Worm (Caenorhabditis elegans) whole organism, L4/young adult: ENCODE data around the gene srab-14.

Source experiments
- W03F9.2 ChIP-seq: fragments of 150-350 bp; optimal IDR thresholded peaks from 2 replicates; lab custom pipeline; 2014; ENCODE audit warnings: missing biosample characterization, missing genetic modification characterization
- dao-5 ChIP-seq: sonication (generic microtip); optimal IDR thresholded peaks from 2 replicates; lab custom pipeline; 2016; ENCODE audit warnings: missing genotype, missing genetic modification characterization, moderate library complexity, missing compliant biosample characterization
- him-1 ChIP-seq: sonication (generic microtip); optimal IDR thresholded peaks from 2 replicates; lab custom pipeline; 2016; ENCODE audit warnings: missing genotype, missing genetic modification reagents, missing genetic modification characterization, missing compliant biosample characterization

Gene srab-14

DNA sequence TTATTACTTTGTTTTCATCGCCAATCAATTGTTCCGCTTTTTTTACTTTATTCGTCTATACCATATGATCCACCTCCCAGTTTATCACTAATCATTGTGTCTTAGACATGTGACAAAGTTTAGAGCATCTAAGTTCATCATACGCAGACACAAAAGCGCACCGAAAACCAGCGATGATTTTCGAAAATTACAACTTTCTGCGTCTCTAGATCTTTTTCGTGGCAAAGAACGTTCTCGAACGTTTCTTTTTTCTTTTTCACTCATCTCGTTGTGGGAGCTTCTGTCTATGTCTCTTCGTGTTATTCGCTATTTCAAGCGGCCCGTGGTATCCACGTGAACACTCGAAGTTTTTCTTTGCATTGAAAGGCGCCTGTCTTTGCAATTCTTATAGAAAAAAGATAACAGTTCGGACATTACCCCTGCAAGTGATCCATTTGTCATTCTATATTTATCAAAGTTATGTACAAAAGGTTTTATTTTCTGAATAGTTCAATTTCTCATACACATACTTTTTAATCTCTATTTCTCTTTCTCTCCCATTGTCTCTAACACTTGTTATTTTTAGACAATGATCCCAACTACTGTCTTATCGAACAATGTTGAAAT is 29.9 kb upstream of the srab-14 start, which contains the start of gene ZK1290.5:
Gene ZK1290.5 (plus strand): TSS at position 566 of the 606 bp plus-strand sequence.
- TF ChIP-seq dao-5 (tag; lab: Kevin White, UChicago) (no peak), him-1 (tag; lab: Kevin White, UChicago) (no peak), W03F9.2 (tag; lab: Kevin White, UChicago) (peak; percentile 88)

DNA sequence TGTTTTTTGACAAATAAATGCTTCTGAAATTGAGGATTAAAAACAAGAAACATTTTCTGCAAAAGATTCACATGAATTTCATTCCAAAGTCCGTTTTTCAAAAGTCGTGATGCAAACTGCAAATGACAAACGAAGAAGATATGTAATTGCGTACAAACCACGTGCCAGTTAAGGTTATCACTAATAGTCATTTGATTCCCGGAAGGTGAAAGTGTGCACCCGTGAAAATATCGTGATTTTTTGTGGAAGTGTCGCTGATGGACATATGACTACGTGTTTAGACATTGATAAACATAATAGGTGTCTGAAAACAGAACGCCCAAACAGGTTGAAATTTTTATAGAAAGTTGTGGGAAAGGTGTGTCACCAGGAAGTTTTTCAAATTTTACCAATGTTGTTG is 28.9 kb upstream of the srab-14 start:
- TF ChIP-seq dao-5 (tag; lab: Kevin White, UChicago) (no peak), him-1 (tag; lab: Kevin White, UChicago) (no peak), W03F9.2 (tag; lab: Kevin White, UChicago) (no peak)

- TF ChIP-seq him-1 (tag; lab: Kevin White, UChicago) (no peak), W03F9.2 (tag; lab: Kevin White, UChicago) (no peak), dao-5 (tag; lab: Kevin White, UChicago) (no peak)
Observed at ce11 chrII:7525458-7525857, 26.2 kb upstream of the srab-14 start, which contains the start of the genes ZK1290.7 and rnh-1.1. Gene ZK1290.7 (minus strand): TSS chrII:7525558. Gene rnh-1.1 (plus strand): TSS chrII:7525738.

ce11 chrII:7523281-7523680 is 24.0 kb upstream of the srab-14 start, which contains the start of gene ZK1290.15:
Gene ZK1290.15 (plus strand): TSS chrII:7523581.
- TF ChIP-seq him-1 (tag; lab: Kevin White, UChicago) = no peak
- TF ChIP-seq W03F9.2 (tag; lab: Kevin White, UChicago) = no peak
- no peak for TF ChIP-seq dao-5 (tag; lab: Kevin White, UChicago)

DNA sequence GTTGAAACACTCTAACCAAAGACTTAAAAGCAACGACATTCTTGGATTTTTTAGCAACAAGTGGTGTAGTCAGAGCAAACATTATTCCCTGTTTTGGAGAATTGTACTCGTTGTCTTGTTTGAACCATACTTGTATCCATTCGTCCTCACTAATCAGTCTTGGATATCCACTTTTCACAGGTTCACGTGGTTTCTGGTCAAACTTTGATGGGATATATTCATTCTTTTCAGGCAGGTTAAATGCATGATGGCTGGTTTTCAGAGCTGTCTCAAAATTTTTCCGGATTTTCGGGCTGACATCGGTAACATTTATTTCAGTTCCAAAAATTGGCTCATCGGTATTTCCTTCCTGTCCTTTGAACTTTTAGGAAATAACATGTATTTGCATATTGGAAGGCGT is 22.1 kb upstream of the srab-14 start:
- TF ChIP-seq W03F9.2 (tag; lab: Kevin White, UChicago) (no peak), dao-5 (tag; lab: Kevin White, UChicago) (no peak), him-1 (tag; lab: Kevin White, UChicago) (no peak)

- TF ChIP-seq him-1 (tag; lab: Kevin White, UChicago) (no peak), dao-5 (tag; lab: Kevin White, UChicago) (no peak), W03F9.2 (tag; lab: Kevin White, UChicago) (no peak)
Observed at ce11 chrII:7519221-7519620, 19.9 kb upstream of the srab-14 start, which contains the start of gene glb-9. Gene glb-9 (minus strand): TSS chrII:7519321.

DNA sequence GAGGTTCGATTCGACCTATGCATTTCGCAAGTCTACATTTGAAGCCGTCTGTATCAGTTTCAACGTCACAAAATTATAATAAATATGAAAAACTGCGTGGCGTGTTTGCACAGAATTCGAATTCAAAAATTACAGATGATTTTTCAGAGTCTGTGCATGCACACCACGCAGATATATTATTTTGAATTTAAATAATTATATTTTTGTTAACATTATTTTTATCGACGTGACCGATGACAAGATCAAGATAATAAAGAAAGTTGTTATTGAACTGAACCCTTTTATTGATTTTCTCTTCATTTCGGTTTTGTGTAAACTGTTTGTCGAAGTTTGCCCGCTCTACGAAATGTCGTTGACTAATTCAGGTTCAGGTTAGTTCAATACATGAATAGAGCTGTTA is 5.7 kb upstream of the srab-14 start, which contains the start of gene C28F5.1:
Gene C28F5.1 (plus strand): TSS at position 301 of the 400 bp plus-strand sequence.
- TF ChIP-seq dao-5 (tag; lab: Kevin White, UChicago) (no peak), W03F9.2 (tag; lab: Kevin White, UChicago) (no peak), him-1 (tag; lab: Kevin White, UChicago) (no peak)

DNA sequence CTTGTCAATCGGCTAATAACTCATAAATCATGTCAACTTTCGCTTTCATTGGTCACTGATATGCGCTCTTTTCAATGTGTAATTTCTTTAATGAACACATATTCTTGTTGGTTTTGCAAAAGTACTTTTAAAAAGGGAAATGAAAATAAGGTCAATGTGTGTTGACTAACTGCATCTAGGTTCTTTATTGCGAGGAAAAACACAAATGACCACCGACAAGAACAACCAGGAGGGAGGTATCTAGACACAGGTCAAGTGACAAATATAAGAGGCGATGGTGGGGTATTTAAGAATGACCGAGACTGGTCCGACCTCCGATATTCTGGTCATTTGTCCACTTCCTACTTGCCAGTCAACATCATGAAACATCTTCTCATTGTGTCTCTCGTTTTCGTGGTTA is 3.2 kb downstream of the srab-14 start, which contains the start of gene spi-1:
Gene spi-1 (plus strand): TSS at position 178 of the 400 bp plus-strand sequence.
- TF ChIP-seq W03F9.2 (tag; lab: Kevin White, UChicago) = no peak
- no peak for TF ChIP-seq dao-5 (tag; lab: Kevin White, UChicago)
- no peak for TF ChIP-seq him-1 (tag; lab: Kevin White, UChicago)

DNA sequence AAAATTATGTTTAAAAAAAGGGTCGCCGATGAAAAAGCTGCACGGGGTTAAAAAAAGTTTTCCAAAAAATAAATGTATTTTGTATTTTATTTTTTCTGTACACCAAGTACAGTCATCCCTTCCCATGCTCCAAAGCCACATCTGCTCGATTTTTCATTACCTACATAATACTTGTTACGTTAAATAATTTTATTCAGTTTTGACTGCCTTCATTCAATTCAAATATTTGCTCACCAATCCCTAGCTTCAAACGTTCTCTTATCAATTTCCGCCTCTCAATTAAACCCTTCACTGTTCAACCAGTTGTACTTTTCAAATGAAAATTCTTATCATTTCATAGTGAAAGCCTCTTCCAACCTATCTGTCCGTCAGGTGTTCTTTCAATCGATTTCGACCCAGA is 5.1 kb downstream of the srab-14 start, which contains the start of gene R10H1.1:
Gene R10H1.1 (plus strand): TSS at position 301 of the 400 bp plus-strand sequence.
- no peak for TF ChIP-seq W03F9.2 (tag; lab: Kevin White, UChicago)
- TF ChIP-seq him-1 (tag; lab: Kevin White, UChicago) = no peak
- TF ChIP-seq dao-5 (tag; lab: Kevin White, UChicago) = no peak

DNA sequence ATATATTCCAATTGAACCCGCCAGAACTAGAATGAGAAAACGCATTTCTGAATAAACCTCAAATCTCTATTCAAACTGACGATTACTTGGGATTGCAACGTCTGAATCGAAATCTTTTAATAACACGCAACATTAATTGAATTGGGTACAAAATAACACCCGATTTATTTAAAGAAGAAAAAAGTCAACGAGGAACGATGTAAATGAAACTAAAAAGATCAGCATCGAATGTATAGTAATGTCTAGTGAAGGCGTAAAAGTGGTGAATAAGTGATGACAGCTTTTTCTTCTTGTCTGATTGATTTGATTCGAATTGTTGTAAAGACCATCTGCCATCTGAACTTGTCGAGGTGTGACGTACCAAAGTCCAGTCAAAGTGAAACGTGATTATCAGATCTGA is 5.7 kb downstream of the srab-14 start, which contains the start of gene nas-23:
Gene nas-23 (minus strand): TSS at position 101 of the 400 bp plus-strand sequence.
- no peak for TF ChIP-seq dao-5 (tag; lab: Kevin White, UChicago)
- TF ChIP-seq W03F9.2 (tag; lab: Kevin White, UChicago) = no peak
- TF ChIP-seq him-1 (tag; lab: Kevin White, UChicago) = no peak

DNA sequence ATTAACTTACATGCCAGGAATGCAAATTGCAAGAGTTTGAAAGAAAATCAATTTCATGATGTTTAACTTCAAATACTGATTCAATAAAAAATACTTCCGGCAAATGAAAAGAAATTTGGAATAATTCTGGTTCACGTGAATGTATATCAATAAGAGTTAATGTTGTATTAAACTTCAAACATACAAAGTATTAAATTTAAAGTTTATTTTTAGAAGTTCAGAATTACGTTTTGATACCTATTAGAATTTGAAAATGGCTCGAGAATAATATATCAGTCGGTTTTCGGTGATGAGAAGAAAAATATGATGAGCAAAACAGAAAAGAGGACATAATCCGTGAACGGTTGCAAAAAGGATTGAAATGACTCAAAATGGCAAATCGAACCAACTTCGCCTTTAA is 9.7 kb downstream of the srab-14 start, which contains the start of gene D1022.9:
Gene D1022.9 (minus strand): TSS at position 101 of the 400 bp plus-strand sequence.
- TF ChIP-seq W03F9.2 (tag; lab: Kevin White, UChicago) = no peak
- no peak for TF ChIP-seq him-1 (tag; lab: Kevin White, UChicago)
- TF ChIP-seq dao-5 (tag; lab: Kevin White, UChicago) = no peak

DNA sequence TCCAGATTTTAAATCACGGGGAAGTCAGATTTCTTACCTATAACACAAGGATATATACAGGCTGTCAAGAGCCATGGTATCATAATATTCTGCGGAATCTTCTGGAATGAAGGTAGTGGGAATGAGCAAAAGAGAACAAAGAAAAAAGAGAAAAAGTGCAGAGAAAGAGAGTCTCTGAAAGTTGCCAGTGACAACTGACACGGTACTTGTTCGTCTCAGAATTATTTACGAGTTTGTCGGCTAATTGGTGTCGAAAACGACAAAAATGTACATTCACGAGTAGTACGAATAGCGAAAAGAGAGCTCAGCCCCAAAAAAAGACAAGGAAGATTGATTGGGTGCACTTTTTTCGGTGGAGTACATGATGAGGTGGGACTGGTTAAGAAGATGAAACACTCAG is 16.3 kb downstream of the srab-14 start, which contains the start of gene cah-2:
Gene cah-2 (minus strand): TSS at position 101 of the 400 bp plus-strand sequence.
- no peak for TF ChIP-seq him-1 (tag; lab: Kevin White, UChicago)
- TF ChIP-seq W03F9.2 (tag; lab: Kevin White, UChicago) = no peak
- TF ChIP-seq dao-5 (tag; lab: Kevin White, UChicago) = no peak

DNA sequence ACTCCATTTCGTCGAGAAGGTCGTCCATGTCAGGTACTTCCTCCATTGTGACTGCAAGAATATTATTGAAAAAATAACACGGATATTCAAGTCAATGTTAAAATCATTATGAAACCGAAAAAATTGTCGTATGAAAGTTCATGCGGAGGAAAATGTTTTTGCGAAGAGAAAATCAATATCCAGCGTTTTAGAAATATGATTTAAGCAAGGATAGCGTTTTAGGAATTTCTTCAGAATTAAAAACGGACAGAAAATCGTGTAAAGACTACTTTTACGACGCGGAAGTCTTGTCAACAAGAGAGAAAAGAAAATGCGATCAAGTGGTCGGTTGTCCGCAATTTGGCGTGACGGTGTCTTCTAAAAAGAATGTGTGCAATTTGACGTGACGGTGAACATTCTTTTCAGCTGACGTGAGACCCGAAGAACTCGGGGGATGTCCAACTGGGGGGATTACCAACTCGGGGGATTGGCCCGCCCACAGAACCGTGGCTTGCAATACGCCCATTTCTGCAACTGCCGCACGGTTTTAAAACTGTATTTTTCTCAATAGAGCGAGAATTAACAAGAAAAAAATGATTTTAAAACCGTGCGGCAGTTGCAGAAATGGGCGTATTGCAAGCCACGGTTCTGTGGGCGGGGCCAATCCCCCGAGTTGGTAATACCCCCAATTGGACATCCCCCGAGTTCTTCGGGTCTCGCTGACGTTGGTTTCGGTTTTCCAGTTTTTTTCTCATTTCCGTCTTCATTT is 20.6 kb downstream of the srab-14 start, which contains the start of the genes aka-1 and ubc-6:
Gene aka-1 (minus strand): TSS at position 51 of the 748 bp plus-strand sequence.
Gene ubc-6 (plus strand): TSS at position 701 of the 748 bp plus-strand sequence.
- TF ChIP-seq him-1 (tag; lab: Kevin White, UChicago) = peak; percentile 78
- TF ChIP-seq W03F9.2 (tag; lab: Kevin White, UChicago) = peak; percentile 71
- peak; percentile 7 for TF ChIP-seq dao-5 (tag; lab: Kevin White, UChicago)
